Worm (Caenorhabditis elegans) whole organism, L4 larva: Measurements from ENCODE around the gene nud-1.

Experiments
- T20F7.1 ChIP-seq: fragments of 200-800 bp; sonication (Bioruptor generic); optimal IDR thresholded peaks from 2 replicates; lab custom pipeline; 2018; ENCODE audit warnings: mild to moderate bottlenecking, missing genetic modification characterization, missing compliant biosample characterization
- T26A8.4 ChIP-seq: fragments of 200-800 bp; sonication (Bioruptor generic); IDR thresholded peaks from 2 replicates; pipeline ENCODE4 v1.3.6; 2022; ENCODE audit warnings: missing genetic modification characterization, missing compliant biosample characterization
- Y105C5A.15 ChIP-seq: fragments of 200-800 bp; sonication (Bioruptor generic); IDR thresholded peaks from 2 replicates; pipeline ENCODE4 v1.3.6; 2022; ENCODE audit warnings: missing genetic modification characterization, missing compliant biosample characterization
- Y5F2A.4 ChIP-seq: fragments of 200-800 bp; sonication (Bioruptor generic); optimal IDR thresholded peaks from 2 replicates; lab custom pipeline; 2018; ENCODE audit warnings: mild to moderate bottlenecking, missing genetic modification characterization, missing compliant biosample characterization
- arid-1 ChIP-seq: fragments of 200-800 bp; sonication (Bioruptor generic); conservative IDR thresholded peaks from 2 replicates; pipeline ENCODE4 v1.3.6; 2022; ENCODE audit warnings: missing genetic modification reagents, missing genetic modification characterization, missing compliant biosample characterization
- attf-4 ChIP-seq: sonication (generic microtip); optimal IDR thresholded peaks from 3 replicates; lab custom pipeline; 2017; ENCODE audit warnings: missing biosample characterization, missing genetic modification characterization
- ceh-20 ChIP-seq: fragments of 200-800 bp; sonication (Bioruptor generic); IDR thresholded peaks from 2 replicates; pipeline ENCODE4 v1.3.6; 2022; ENCODE audit warnings: missing genetic modification reagents, missing genetic modification characterization, missing compliant biosample characterization
- ceh-62 ChIP-seq: sonication (generic microtip); optimal IDR thresholded peaks from 2 replicates; lab custom pipeline; 2017; ENCODE audit warnings: missing biosample characterization, missing genetic modification characterization
- daf-16 ChIP-seq, 3 experiments: sonication (generic microtip); optimal IDR thresholded peaks; 2 replicates each; lab custom pipeline; 2016 to 2017; ENCODE audit warnings: missing genetic modification characterization in 3 of 3, missing genetic modification reagents in 3 of 3, mild to moderate bottlenecking in 2 of 3, missing compliant biosample characterization in 2 of 3, missing biosample characterization in 1 of 3, moderate library complexity in 1 of 3
- daf-19 ChIP-seq: fragments of 200-800 bp; sonication (Bioruptor generic); conservative IDR thresholded peaks from 2 replicates; pipeline ENCODE4 v1.3.6; 2022; ENCODE audit warnings: missing genetic modification characterization, missing compliant biosample characterization
- dmd-6 ChIP-seq: fragments of 200-800 bp; sonication (Bioruptor generic); IDR thresholded peaks from 2 replicates; pipeline ENCODE4 v1.3.6; 2022; ENCODE audit warnings: missing genetic modification reagents, missing genetic modification characterization, missing compliant biosample characterization
- duxl-1 ChIP-seq: sonication (generic microtip); optimal IDR thresholded peaks from 2 replicates; lab custom pipeline; 2016; ENCODE audit warnings: mild to moderate bottlenecking, missing genetic modification characterization, moderate library complexity, missing compliant biosample characterization; ENCODE audit not compliant: poor library complexity
- dve-1 ChIP-seq: sonication (generic microtip); optimal IDR thresholded peaks from 2 replicates; lab custom pipeline; 2017; ENCODE audit warnings: antibody characterized with exemption, mild to moderate bottlenecking, missing genetic modification characterization, missing compliant biosample characterization; ENCODE audit not compliant: insufficient read depth
- gei-8 ChIP-seq: fragments of 200-800 bp; sonication (Bioruptor generic); optimal IDR thresholded peaks from 2 replicates; lab custom pipeline; 2018; ENCODE audit warnings: mild to moderate bottlenecking, missing genetic modification characterization, missing compliant biosample characterization
- hlh-11 ChIP-seq: fragments of 200-800 bp; sonication (Bioruptor generic); optimal IDR thresholded peaks from 2 replicates; lab custom pipeline; 2018; ENCODE audit warnings: mild to moderate bottlenecking, missing genetic modification characterization, missing compliant biosample characterization
- lin-13 ChIP-seq: fragments of 150-350 bp; optimal IDR thresholded peaks from 2 replicates; lab custom pipeline; 2014; ENCODE audit warnings: missing biosample characterization, missing genetic modification reagents, missing genetic modification characterization
- mdt-29 ChIP-seq: fragments of 200-800 bp; sonication (Bioruptor generic); IDR thresholded peaks from 2 replicates; pipeline ENCODE4 v1.3.6; 2022; ENCODE audit warnings: missing genetic modification reagents, missing genetic modification characterization, missing compliant biosample characterization
- mxl-2 ChIP-seq: fragments of 200-800 bp; sonication (Bioruptor generic); conservative IDR thresholded peaks from 2 replicates; pipeline ENCODE4 v1.3.6; 2022; ENCODE audit warnings: missing genetic modification reagents, missing genetic modification characterization, missing compliant biosample characterization
- nhr-237 ChIP-seq: sonication (generic microtip); optimal IDR thresholded peaks from 2 replicates; lab custom pipeline; 2017; ENCODE audit warnings: missing biosample characterization, missing genetic modification characterization
- nhr-28 ChIP-seq: fragments of 150-350 bp; optimal IDR thresholded peaks from 2 replicates; lab custom pipeline; 2014; ENCODE audit warnings: missing biosample characterization, missing genetic modification characterization
- nhr-41 ChIP-seq: fragments of 200-800 bp; sonication (Bioruptor generic); IDR thresholded peaks from 2 replicates; pipeline ENCODE4 v1.3.6; 2022; ENCODE audit warnings: missing genetic modification reagents, missing genetic modification characterization, missing compliant biosample characterization
- nhr-6 ChIP-seq: fragments of 150-350 bp; optimal IDR thresholded peaks from 2 replicates; lab custom pipeline; 2014; ENCODE audit warnings: missing biosample characterization, missing genetic modification characterization
- nhr-76 ChIP-seq: fragments of 150-350 bp; optimal IDR thresholded peaks from 2 replicates; lab custom pipeline; 2014; ENCODE audit warnings: missing biosample characterization, missing genetic modification characterization
- nhr-77 ChIP-seq: fragments of 150-350 bp; optimal IDR thresholded peaks from 2 replicates; lab custom pipeline; 2014; ENCODE audit warnings: missing biosample characterization, missing genetic modification characterization
- php-3 ChIP-seq: fragments of 200-800 bp; sonication (Bioruptor generic); IDR thresholded peaks from 2 replicates; pipeline ENCODE4 v1.3.6; 2022; ENCODE audit warnings: missing genetic modification reagents, missing genetic modification characterization, missing compliant biosample characterization
- pqm-1 ChIP-seq: sonication (generic microtip); optimal IDR thresholded peaks from 2 replicates; lab custom pipeline; 2017; ENCODE audit warnings: missing biosample characterization, missing genetic modification characterization
- sdz-12 ChIP-seq: fragments of 200-800 bp; sonication (Bioruptor generic); optimal IDR thresholded peaks from 2 replicates; lab custom pipeline; 2018; ENCODE audit warnings: mild to moderate bottlenecking, missing genetic modification characterization, missing compliant biosample characterization
- snpc-4 ChIP-seq: fragments of 150-350 bp; optimal IDR thresholded peaks from 2 replicates; lab custom pipeline; 2014; ENCODE audit warnings: missing biosample characterization, missing genetic modification characterization
- unc-130 ChIP-seq: sonication (generic microtip); optimal IDR thresholded peaks from 2 replicates; lab custom pipeline; 2016; ENCODE audit warnings: missing genetic modification reagents, missing genetic modification characterization, missing compliant biosample characterization
- vab-7 ChIP-seq: fragments of 200-800 bp; sonication (Bioruptor generic); IDR thresholded peaks from 2 replicates; pipeline ENCODE4 v1.3.6; 2022; ENCODE audit warnings: missing genetic modification reagents, missing genetic modification characterization, missing compliant biosample characterization
- zip-11 ChIP-seq: fragments of 200-800 bp; sonication (Bioruptor generic); IDR thresholded peaks from 2 replicates; pipeline ENCODE4 v1.3.6; 2022; ENCODE audit warnings: missing genetic modification characterization, missing compliant biosample characterization
- ztf-11 ChIP-seq: fragments of 150-350 bp; optimal IDR thresholded peaks from 2 replicates; lab custom pipeline; 2014; ENCODE audit warnings: missing biosample characterization, missing genetic modification characterization

The nud-1 gene

ce11 chrIII:13380881-13381280 is 39.6 kb downstream of the nud-1 start:
- TF ChIP-seq lin-13 (GFP tag; lab: Kevin White, UChicago), result no peak
- TF ChIP-seq dve-1 (tag; lab: Kevin White, UChicago), result no peak
- no peak for TF ChIP-seq nhr-6 (tag; lab: Kevin White, UChicago)
- no peak for TF ChIP-seq nhr-237 (tag; lab: Kevin White, UChicago)
- TF ChIP-seq dmd-6 (GFP tag; lab: Robert Waterston, UW), result no peak
- no peak for TF ChIP-seq duxl-1 (tag; lab: Kevin White, UChicago)
- TF ChIP-seq gei-8, result no peak
- TF ChIP-seq vab-7 (GFP tag; lab: Robert Waterston, UW), result no peak
- TF ChIP-seq T26A8.4 (GFP tag; lab: Robert Waterston, UW), result no peak

- TF ChIP-seq nhr-41 (GFP tag; lab: Robert Waterston, UW) (no peak), nhr-76 (tag; lab: Kevin White, UChicago) (no peak), sdz-12 (no peak), attf-4 (tag; lab: Kevin White, UChicago) (no peak), unc-130 (GFP tag; lab: Kevin White, UChicago) (no peak), Y5F2A.4 (no peak), Y105C5A.15 (GFP tag; lab: Robert Waterston, UW) (no peak), vab-7 (GFP tag; lab: Robert Waterston, UW) (no peak), daf-19 (GFP tag; lab: Robert Waterston, UW) (no peak), T20F7.1 (GFP tag; lab: Kevin White, UChicago) (no peak), nhr-237 (tag; lab: Kevin White, UChicago) (no peak), ceh-20 (no peak), zip-11 (GFP tag; lab: Robert Waterston, UW) (no peak)
- TF ChIP-seq, all 104 proteins: peak for 0
These were observed 40.4 kb downstream of the nud-1 start for ce11 chrIII:13381684-13382083.

- TF ChIP-seq attf-4 (tag; lab: Kevin White, UChicago) (no peak), Y105C5A.15 (GFP tag; lab: Robert Waterston, UW) (no peak), gei-8 (no peak), ztf-11 (tag; lab: Kevin White, UChicago) (no peak), dve-1 (tag; lab: Kevin White, UChicago) (no peak), nhr-6 (tag; lab: Kevin White, UChicago) (no peak), nhr-77 (tag; lab: Kevin White, UChicago) (no peak), ceh-62 (tag; lab: Kevin White, UChicago) (no peak), daf-19 (GFP tag; lab: Robert Waterston, UW) (no peak), mxl-2 (GFP tag; lab: Robert Waterston, UW) (no peak), arid-1 (no peak)
- TF ChIP-seq, all 104 proteins: peak for 0
These were observed 41.8 kb downstream of the nud-1 start for ce11 chrIII:13383159-13383558.

ce11 chrIII:13385850-13386249 is 44.5 kb downstream of the nud-1 start, which contains the start of gene T03F6.4:
T03F6.4 (plus strand) TSS chrIII:13386150.
- no peak for TF ChIP-seq snpc-4 (tag; lab: Kevin White, UChicago)

- peak; percentile 31 for TF ChIP-seq nhr-28
- TF ChIP-seq dmd-6 (GFP tag; lab: Robert Waterston, UW), result peak; percentile 23; the same call in 1 of the 2 replicates
- no peak for TF ChIP-seq mdt-29 (GFP tag; lab: Robert Waterston, UW)
- TF ChIP-seq unc-130 (GFP tag; lab: Kevin White, UChicago), result no peak
- peak; percentile 60 for TF ChIP-seq pqm-1 (tag; lab: Kevin White, UChicago)
- no peak for TF ChIP-seq hlh-11
- TF ChIP-seq dve-1 (tag; lab: Kevin White, UChicago), result peak; percentile 47
- TF ChIP-seq php-3, result peak; percentile 66; the same call in 1 of the 2 replicates
- no peak for TF ChIP-seq daf-16 (GFP tag; optimal IDR thresholded peaks at IDR 0.05; lab: Kevin White, UChicago)
- TF ChIP-seq daf-16 (tag; optimal IDR thresholded peaks at IDR 0.05; lab: Kevin White, UChicago), result peak; percentile 89
- no peak for TF ChIP-seq nhr-77 (tag; lab: Kevin White, UChicago)
- TF ChIP-seq, all 104 proteins: peak for 6
These were observed 47.3 kb downstream of the nud-1 start for ce11 chrIII:13388621-13389020.
